Fruit fly (Drosophila melanogaster): Measurements from ENCODE around the gene Edg84A.

The Edg84A gene

DNA sequence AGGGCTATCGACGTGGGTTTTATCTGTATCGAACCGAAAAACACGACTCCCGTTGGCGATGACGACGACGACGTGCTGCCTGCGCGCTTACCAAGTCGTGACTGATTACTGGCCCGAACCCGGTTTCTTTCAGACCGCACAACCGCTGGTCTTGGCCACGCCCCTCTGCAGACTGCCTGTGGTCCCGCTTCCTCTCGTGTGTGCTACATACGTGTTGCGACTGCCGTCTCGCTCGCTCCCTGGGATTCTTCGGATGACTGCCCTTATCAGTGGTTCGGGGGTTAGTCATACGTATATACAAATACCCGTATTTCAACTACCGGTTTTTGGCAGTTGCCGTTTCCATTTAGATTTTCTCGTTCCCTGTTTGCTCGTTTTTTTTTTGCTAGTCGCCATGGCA, 5.8 kb upstream of the Edg84A start, which contains the start of gene lab (continued):
- peak; percentile 99 for TF ChIP-seq CG10321 (GFP tag; IDR thresholded peaks at IDR 0.05)
- TF ChIP-seq CG42726 (GFP tag; IDR thresholded peaks at IDR 0.05; ENCODE audit: partially characterized antibody), result peak; percentile 59; the same call in 1 of the 2 replicates
- no peak for TF ChIP-seq CG12391 (tag; optimal IDR thresholded peaks at IDR 0.05)
- TF ChIP-seq CG10462 (GFP tag; optimal IDR thresholded peaks at IDR 0.05), result no peak
- TF ChIP-seq Meics (GFP tag; optimal IDR thresholded peaks at IDR 0.05), result no peak
- no peak for TF ChIP-seq CG8281 (tag; optimal IDR thresholded peaks at IDR 0.05)
- TF ChIP-seq CG7556 (GFP tag; optimal IDR thresholded peaks at IDR 0.05), result no peak
- no peak for TF ChIP-seq Drgx (GFP tag; IDR thresholded peaks at IDR 0.05)
- peak; percentile 98 for TF ChIP-seq Nf-YC (tag; optimal IDR thresholded peaks at IDR 0.05)
- peak; percentile 73; the same call in 1 of the 2 replicates for TF ChIP-seq seq (GFP tag; IDR thresholded peaks at IDR 0.05)
- no peak for TF ChIP-seq org-1 (GFP tag; optimal IDR thresholded peaks at IDR 0.05)
- 0 out of 2 replicates have a peak, but pooled peaks have one; percentile 27 for TF ChIP-seq ato (GFP tag; IDR thresholded peaks at IDR 0.05; ENCODE audit: partially characterized antibody)
- no peak for TF ChIP-seq Dbx (GFP tag; IDR thresholded peaks at IDR 0.05)
- no peak for TF ChIP-seq ara (GFP tag; IDR thresholded peaks at IDR 0.05)
- no peak for TF ChIP-seq CG8290 (GFP tag; optimal IDR thresholded peaks at IDR 0.05)
- no peak for TF ChIP-seq CG8290 (tag; optimal IDR thresholded peaks at IDR 0.05)
- no peak for TF ChIP-seq ewg (GFP tag; optimal IDR thresholded peaks at IDR 0.05)
- no peak for TF ChIP-seq Eip74EF (GFP tag; optimal IDR thresholded peaks at IDR 0.05)
- no peak for TF ChIP-seq Chrac-16 (GFP tag; optimal IDR thresholded peaks at IDR 0.05)
- TF ChIP-seq gcm (GFP tag; optimal IDR thresholded peaks at IDR 0.05), result peak; percentile 91
- peak; percentile 10 for TF ChIP-seq CG17829 (tag; optimal IDR thresholded peaks at IDR 0.05)
- TF ChIP-seq chinmo (GFP tag; IDR thresholded peaks at IDR 0.05; ENCODE audit: partially characterized antibody), result peak; percentile 31; the same call in 1 of the 4 replicates
- TF ChIP-seq HLH54F (GFP tag; optimal IDR thresholded peaks at IDR 0.05), result no peak
- no peak for TF ChIP-seq Sox100B (GFP tag; optimal IDR thresholded peaks at IDR 0.05)
- no peak for TF ChIP-seq Dp (GFP tag; optimal IDR thresholded peaks at IDR 0.05)
- TF ChIP-seq CG14441 (GFP tag; IDR thresholded peaks at IDR 0.05), result no peak
- TF ChIP-seq Rfx (GFP tag; IDR thresholded peaks at IDR 0.05), result no peak
- no peak for TF ChIP-seq HLH3B (GFP tag; IDR thresholded peaks at IDR 0.05)
- TF ChIP-seq jigr1 (GFP tag; IDR thresholded peaks at IDR 0.05), result no peak
- no peak for TF ChIP-seq NFAT (GFP tag; IDR thresholded peaks at IDR 0.05)
- TF ChIP-seq CG6791 (GFP tag; IDR thresholded peaks at IDR 0.05; ENCODE audit: partially characterized antibody), result no peak; the same call in 2 of the 3 replicates
- no peak for TF ChIP-seq cad (GFP tag; optimal IDR thresholded peaks at IDR 0.05)
- TF ChIP-seq CG18619 (GFP tag; optimal IDR thresholded peaks at IDR 0.05), result no peak
- no peak for TF ChIP-seq kah (GFP tag; optimal IDR thresholded peaks at IDR 0.05)
- TF ChIP-seq nerfin-2 (GFP tag; IDR thresholded peaks at IDR 0.05; ENCODE audit: partially characterized antibody), result 0 out of 2 replicates have a peak, but pooled peaks have one; percentile 30
- TF ChIP-seq wdn (GFP tag; IDR thresholded peaks at IDR 0.05), result no peak
- no peak for TF ChIP-seq hb (GFP tag; IDR thresholded peaks at IDR 0.05; ENCODE audit: partially characterized antibody)
- TF ChIP-seq CG1832 (GFP tag; optimal IDR thresholded peaks at IDR 0.05), result peak; percentile 97

- no peak for TF ChIP-seq NFAT (GFP tag; IDR thresholded peaks at IDR 0.05)
- no peak for TF ChIP-seq CG10274 (GFP tag; optimal IDR thresholded peaks at IDR 0.05)
- TF ChIP-seq Eip74EF (GFP tag; optimal IDR thresholded peaks at IDR 0.05), result no peak
- no peak for TF ChIP-seq oc (tag; optimal IDR thresholded peaks at IDR 0.05)
- peak; percentile 27 for TF ChIP-seq jing (GFP tag; optimal IDR thresholded peaks at IDR 0.05)
- peak; percentile 52 for TF ChIP-seq Jarid2 (GFP tag; optimal IDR thresholded peaks at IDR 0.05)
- TF ChIP-seq yki (optimal IDR thresholded peaks at IDR 0.05), result no peak
- peak; percentile 60 for TF ChIP-seq CG1832 (GFP tag; optimal IDR thresholded peaks at IDR 0.05)
- TF ChIP-seq Deaf1 (tag; optimal IDR thresholded peaks at IDR 0.05), result peak; percentile 37
- peak; percentile 91 for TF ChIP-seq Nf-YA (GFP tag; IDR thresholded peaks at IDR 0.05)
- TF ChIP-seq pros (GFP tag; optimal IDR thresholded peaks at IDR 0.05), result peak; percentile 3
- TF ChIP-seq chinmo (GFP tag; IDR thresholded peaks at IDR 0.05; ENCODE audit: partially characterized antibody), result no peak
- no peak for TF ChIP-seq CG2120 (GFP tag; optimal IDR thresholded peaks at IDR 0.05)
- no peak for TF ChIP-seq CG2116 (GFP tag; optimal IDR thresholded peaks at IDR 0.05)
- no peak for TF ChIP-seq CG6689 (GFP tag; IDR thresholded peaks at IDR 0.05)
- TF ChIP-seq sima (GFP tag; optimal IDR thresholded peaks at IDR 0.05), result no peak
- peak; percentile 99 for TF ChIP-seq Nf-YB (GFP tag; optimal IDR thresholded peaks at IDR 0.05)
- TF ChIP-seq CG4282 (GFP tag; optimal IDR thresholded peaks at IDR 0.05), result no peak
Observed at dm6 chr3R:6683135-6683534, 1.1 kb upstream of the Edg84A start.

Measured in whole organism, embryonic.